In genomic region chrX:2237438-2237961, ce11 we compare ENCODE assay signal across 3 worm cellular contexts.
TF ChIP-seq lines count a peak whose summit lies in the region.

Gene vha-15, plus strand, starts transcription at chrX:2237911.

TF ChIP-seq in whole organism, L1 larva, 84 proteins besides CTCF, POLR2A, EP300 and RAD21 (continued from another document and continues in another):
- TF ChIP-seq dpl-1 (GFP tag; optimal IDR thresholded peaks at IDR 0.05; lab: Kevin White, UChicago) (peak; percentile 44 to 57 (median 45)), C16A3.4 (tag; optimal IDR thresholded peaks at IDR 0.05; lab: Kevin White, UChicago) (peak; percentile 67), aly-2 (tag; optimal IDR thresholded peaks at IDR 0.05; lab: Kevin White, UChicago) (no peak), swsn-7 (tag; optimal IDR thresholded peaks at IDR 0.05; lab: Kevin White, UChicago) (peak; percentile 83), fkh-8 (tag; optimal IDR thresholded peaks at IDR 0.05; lab: Kevin White, UChicago) (peak; percentile 76), lin-35 (GFP tag; optimal IDR thresholded peaks at IDR 0.05; lab: Kevin White, UChicago) (peak; percentile 68 to 87), lir-3 (tag; optimal IDR thresholded peaks at IDR 0.05; lab: Kevin White, UChicago; ENCODE audit: poor library complexity) (peak; percentile 28), ceh-88 (GFP tag; IDR thresholded peaks at IDR 0.05; lab: Robert Waterston, UW) (no peak; the same call in 1 of the 2 replicates), mef-2 (tag; optimal IDR thresholded peaks at IDR 0.05; lab: Kevin White, UChicago) (no peak), jun-1 (tag; optimal IDR thresholded peaks at IDR 0.05; lab: Kevin White, UChicago) (peak; percentile 69), dsc-1 (tag; optimal IDR thresholded peaks at IDR 0.05; lab: Kevin White, UChicago) (peak; percentile 63), mab-9 (GFP tag; IDR thresholded peaks at IDR 0.05; lab: Robert Waterston, UW) (no peak), ces-1 (GFP tag; optimal IDR thresholded peaks at IDR 0.05; lab: Kevin White, UChicago) (no peak), grh-1 (GFP tag; IDR thresholded peaks at IDR 0.05; lab: Robert Waterston, UW) (peak; percentile 50; the same call in 1 of the 2 replicates), zip-4 (GFP tag; optimal IDR thresholded peaks at IDR 0.05; lab: Kevin White, UChicago) (no peak), ama-1 (optimal IDR thresholded peaks at IDR 0.05; lab: Kevin White, UChicago) (no peak), hlh-4 (tag; optimal IDR thresholded peaks at IDR 0.05; lab: Kevin White, UChicago) (no peak), skn-1 (tag; optimal IDR thresholded peaks at IDR 0.05; lab: Kevin White, UChicago) (peak; percentile 97), xbp-1 (tag; optimal IDR thresholded peaks at IDR 0.05; lab: Kevin White, UChicago) (peak; percentile 75), nhr-19 (GFP tag; conservative IDR thresholded peaks at IDR 0.05; lab: Robert Waterston, UW) (peak; percentile 61), F16B12.6 (tag; optimal IDR thresholded peaks at IDR 0.05; lab: Kevin White, UChicago) (peak; percentile 51), hlh-17 (GFP tag; optimal IDR thresholded peaks at IDR 0.05; lab: Kevin White, UChicago; ENCODE audit: borderline replicate concordance) (no peak), sox-4 (tag; optimal IDR thresholded peaks at IDR 0.05; lab: Kevin White, UChicago) (no peak), nhr-237 (tag; optimal IDR thresholded peaks at IDR 0.05; lab: Kevin White, UChicago) (peak; percentile 44), ztf-4 (tag; optimal IDR thresholded peaks at IDR 0.05; lab: Kevin White, UChicago) (peak; percentile 47), isw-1 (GFP tag; IDR thresholded peaks at IDR 0.05; lab: Robert Waterston, UW) (peak; percentile 60), vab-15 (tag; optimal IDR thresholded peaks at IDR 0.05; lab: Kevin White, UChicago) (no peak), fkh-10 (GFP tag; optimal IDR thresholded peaks at IDR 0.05; lab: Kevin White, UChicago) (peak; percentile 69), efl-1 (optimal IDR thresholded peaks at IDR 0.05; lab: Kevin White, UChicago) (peak; percentile 72 to 87), efl-1 (GFP tag; optimal IDR thresholded peaks at IDR 0.05 in 1 of 2; lab: Kevin White, UChicago) (peak; percentile 49 to 92), lsy-2 (tag; optimal IDR thresholded peaks at IDR 0.05; lab: Kevin White, UChicago) (peak; percentile 89 to 95), lin-39 (tag; optimal IDR thresholded peaks at IDR 0.05; lab: Kevin White, UChicago) (no peak), ceh-90 (tag; optimal IDR thresholded peaks at IDR 0.05; lab: Kevin White, UChicago) (no peak), ceh-8 (GFP tag; optimal IDR thresholded peaks at IDR 0.05; lab: Kevin White, UChicago) (no peak), nhr-90 (tag; optimal IDR thresholded peaks at IDR 0.05; lab: Kevin White, UChicago; ENCODE audit: poor library complexity) (peak; percentile 68), Y116A8C.19 (tag; optimal IDR thresholded peaks at IDR 0.05; lab: Kevin White, UChicago; ENCODE audit: borderline replicate concordance) (no peak), pqm-1 (tag; optimal IDR thresholded peaks at IDR 0.05; lab: Kevin White, UChicago) (no peak), unc-62 (GFP tag; optimal IDR thresholded peaks at IDR 0.05; lab: Kevin White, UChicago) (no peak), fkh-4 (tag; optimal IDR thresholded peaks at IDR 0.05; lab: Kevin White, UChicago; ENCODE audit: borderline replicate concordance) (no peak), mdl-1 (tag; optimal IDR thresholded peaks at IDR 0.05; lab: Kevin White, UChicago) (peak in 1 of 2 experiments; percentile 65), ets-5 (GFP tag; IDR thresholded peaks at IDR 0.05; lab: Robert Waterston, UW) (no peak), pax-3 (tag; optimal IDR thresholded peaks at IDR 0.05; lab: Kevin White, UChicago) (no peak), irx-1 (tag; optimal IDR thresholded peaks at IDR 0.05; lab: Kevin White, UChicago) (peak; percentile 41)

TF ChIP-seq in whole organism, L3 larva, 47 proteins besides CTCF, POLR2A, EP300 and RAD21 (continued from another document):
- TF ChIP-seq unc-62 (GFP tag; optimal IDR thresholded peaks at IDR 0.05; lab: Kevin White, UChicago) (no peak), lin-15B (tag; optimal IDR thresholded peaks at IDR 0.05; lab: Kevin White, UChicago) (peak; percentile 75), ztf-4 (tag; optimal IDR thresholded peaks at IDR 0.05; lab: Kevin White, UChicago) (no peak), nhr-77 (tag; optimal IDR thresholded peaks at IDR 0.05; lab: Kevin White, UChicago) (no peak), mml-1 (tag; optimal IDR thresholded peaks at IDR 0.05; lab: Kevin White, UChicago) (no peak), fos-1 (tag; optimal IDR thresholded peaks at IDR 0.05; lab: Kevin White, UChicago) (no peak), unc-39 (tag; optimal IDR thresholded peaks at IDR 0.05; lab: Kevin White, UChicago) (no peak), daf-12 (tag; optimal IDR thresholded peaks at IDR 0.05; lab: Kevin White, UChicago) (no peak), ceh-9 (tag; optimal IDR thresholded peaks at IDR 0.05; lab: Kevin White, UChicago) (no peak), nhr-76 (tag; optimal IDR thresholded peaks at IDR 0.05; lab: Kevin White, UChicago) (no peak), fkh-2 (tag; optimal IDR thresholded peaks at IDR 0.05; lab: Kevin White, UChicago) (no peak), nhr-43 (tag; optimal IDR thresholded peaks at IDR 0.05; lab: Kevin White, UChicago; ENCODE audit: poor library complexity, severe bottlenecking) (peak; percentile 48), skn-1 (tag; optimal IDR thresholded peaks at IDR 0.05; lab: Kevin White, UChicago) (peak; percentile 37), mdl-1 (tag; optimal IDR thresholded peaks at IDR 0.05; lab: Kevin White, UChicago) (no peak), egl-27 (tag; optimal IDR thresholded peaks at IDR 0.05; lab: Kevin White, UChicago) (no peak), hmg-11 (tag; optimal IDR thresholded peaks at IDR 0.05; lab: Kevin White, UChicago) (peak; percentile 65), ceh-28 (tag; optimal IDR thresholded peaks at IDR 0.05; lab: Kevin White, UChicago) (peak; percentile 93), ceh-82 (tag; optimal IDR thresholded peaks at IDR 0.05; lab: Kevin White, UChicago) (no peak), zag-1 (tag; optimal IDR thresholded peaks at IDR 0.05; lab: Kevin White, UChicago) (no peak), fkh-10 (GFP tag; optimal IDR thresholded peaks at IDR 0.05; lab: Kevin White, UChicago) (peak; percentile 46), sea-2 (GFP tag; optimal IDR thresholded peaks at IDR 0.05; lab: Kevin White, UChicago) (peak; percentile 26), pqm-1 (tag; optimal IDR thresholded peaks at IDR 0.05; lab: Kevin White, UChicago) (peak; percentile 62), lsy-12 (tag; optimal IDR thresholded peaks at IDR 0.05; lab: Kevin White, UChicago) (no peak), egl-5 (tag; optimal IDR thresholded peaks at IDR 0.05; lab: Kevin White, UChicago) (peak; percentile 3), lin-39 (tag; optimal IDR thresholded peaks at IDR 0.05; lab: Kevin White, UChicago) (peak; percentile 85), nhr-23 (tag; optimal IDR thresholded peaks at IDR 0.05; lab: Kevin White, UChicago) (peak; percentile 73), eor-1 (tag; optimal IDR thresholded peaks at IDR 0.05; lab: Kevin White, UChicago) (no peak)

TF ChIP-seq in whole organism, young adult, 124 proteins besides CTCF, POLR2A, EP300 and RAD21 (continued from another document):
- no peak for TF ChIP-seq cebp-1 (GFP tag; IDR thresholded peaks at IDR 0.05; lab: Robert Waterston, UW)
- TF ChIP-seq cebp-1 (tag; optimal IDR thresholded peaks at IDR 0.05; lab: Kevin White, UChicago) = peak; percentile 62
- no peak for TF ChIP-seq dpl-1 (GFP tag; optimal IDR thresholded peaks at IDR 0.05; lab: Kevin White, UChicago)
- no peak for TF ChIP-seq ztf-28 (GFP tag; IDR thresholded peaks at IDR 0.05; lab: Robert Waterston, UW)
- TF ChIP-seq lin-35 (GFP tag; optimal IDR thresholded peaks at IDR 0.05; lab: Kevin White, UChicago) = peak in 1 of 3 experiments; percentile 57
- TF ChIP-seq dox-1 (GFP tag; IDR thresholded peaks at IDR 0.05; lab: Robert Waterston, UW) = no peak; the same call in 1 of the 2 replicates
- no peak for TF ChIP-seq ztf-6 (GFP tag; IDR thresholded peaks at IDR 0.05; lab: Robert Waterston, UW)
- TF ChIP-seq attf-5 (GFP tag; optimal IDR thresholded peaks at IDR 0.05; lab: Kevin White, UChicago) = peak; percentile 58
- TF ChIP-seq attf-6 (GFP tag; IDR thresholded peaks at IDR 0.05; lab: Robert Waterston, UW) = no peak
- peak; percentile 63 for TF ChIP-seq F33H1.4 (GFP tag; IDR thresholded peaks at IDR 0.05; lab: Robert Waterston, UW)
- no peak for TF ChIP-seq lsy-27 (tag; optimal IDR thresholded peaks at IDR 0.05; lab: Kevin White, UChicago; ENCODE audit: borderline replicate concordance, insufficient read depth)
- TF ChIP-seq zim-3 (tag; optimal IDR thresholded peaks at IDR 0.05; lab: Kevin White, UChicago) = no peak
- TF ChIP-seq let-607 (tag; optimal IDR thresholded peaks at IDR 0.05; lab: Kevin White, UChicago) = no peak
- no peak for TF ChIP-seq ccch-3 (GFP tag; optimal IDR thresholded peaks at IDR 0.05; lab: Kevin White, UChicago)
- TF ChIP-seq nfya-1 (tag; optimal IDR thresholded peaks at IDR 0.05; lab: Kevin White, UChicago; ENCODE audit: borderline replicate concordance, insufficient read depth) = no peak
- TF ChIP-seq ztf-26 (tag; optimal IDR thresholded peaks at IDR 0.05; lab: Kevin White, UChicago) = no peak
- TF ChIP-seq hsf-1 (GFP tag; IDR thresholded peaks at IDR 0.05; lab: Robert Waterston, UW) = no peak
- no peak for TF ChIP-seq ceh-58 (GFP tag; IDR thresholded peaks at IDR 0.05; lab: Robert Waterston, UW)
- TF ChIP-seq T07F8.4 (tag; optimal IDR thresholded peaks at IDR 0.05; lab: Kevin White, UChicago) = no peak
- no peak for TF ChIP-seq bed-1 (GFP tag; IDR thresholded peaks at IDR 0.05; lab: Robert Waterston, UW)
- TF ChIP-seq ceh-27 (GFP tag; optimal IDR thresholded peaks at IDR 0.05; lab: Kevin White, UChicago) = peak; percentile 48
- no peak for TF ChIP-seq Y79H2A.3 (GFP tag; conservative IDR thresholded peaks at IDR 0.05; lab: Robert Waterston, UW)
- TF ChIP-seq cebp-2 (GFP tag; IDR thresholded peaks at IDR 0.05; lab: Robert Waterston, UW) = no peak
- 0 out of 2 replicates have a peak, but pooled peaks have one; percentile 45 for TF ChIP-seq Y56A3A.18 (GFP tag; IDR thresholded peaks at IDR 0.05; lab: Robert Waterston, UW)
- TF ChIP-seq D2030.7 (GFP tag; IDR thresholded peaks at IDR 0.05; lab: Robert Waterston, UW) = no peak
- TF ChIP-seq F39B2.1 (GFP tag; IDR thresholded peaks at IDR 0.05; lab: Robert Waterston, UW) = no peak
- no peak for TF ChIP-seq zfh-2 (GFP tag; conservative IDR thresholded peaks at IDR 0.05; lab: Robert Waterston, UW)
- no peak for TF ChIP-seq snpc-3.4 (tag; optimal IDR thresholded peaks at IDR 0.05; lab: Kevin White, UChicago)
- no peak for TF ChIP-seq efl-1 (GFP tag; optimal IDR thresholded peaks at IDR 0.05; lab: Kevin White, UChicago)
- TF ChIP-seq xnd-1 (tag; optimal IDR thresholded peaks at IDR 0.05; lab: Kevin White, UChicago) = no peak
